Worm (Caenorhabditis elegans): Measurements from ENCODE around the gene gas-1.

ce11 chrX:15609698-15610097 lies 19.5 kb upstream of the gas-1 start:
- TF ChIP-seq unc-62 (GFP tag; optimal IDR thresholded peaks at IDR 0.05) (no peak), ceh-82 (tag; optimal IDR thresholded peaks at IDR 0.05) (no peak), elt-1 (tag; optimal IDR thresholded peaks at IDR 0.05) (no peak), skn-1 (tag; optimal IDR thresholded peaks at IDR 0.05) (no peak), snpc-4 (tag; optimal IDR thresholded peaks at IDR 0.05) (no peak), egl-27 (tag; optimal IDR thresholded peaks at IDR 0.05) (no peak), R02D3.7 (tag; optimal IDR thresholded peaks at IDR 0.05) (no peak), mml-1 (tag; optimal IDR thresholded peaks at IDR 0.05) (no peak), ZK546.5 (tag; optimal IDR thresholded peaks at IDR 0.05) (no peak), nhr-43 (tag; optimal IDR thresholded peaks at IDR 0.05; ENCODE audit: poor library complexity, severe bottlenecking) (no peak), elt-2 (tag; optimal IDR thresholded peaks at IDR 0.05) (no peak)

Data from whole organism, L3 larva.